Fruit fly (Drosophila melanogaster): ENCODE results near the gene TM9SF4.

DNA sequence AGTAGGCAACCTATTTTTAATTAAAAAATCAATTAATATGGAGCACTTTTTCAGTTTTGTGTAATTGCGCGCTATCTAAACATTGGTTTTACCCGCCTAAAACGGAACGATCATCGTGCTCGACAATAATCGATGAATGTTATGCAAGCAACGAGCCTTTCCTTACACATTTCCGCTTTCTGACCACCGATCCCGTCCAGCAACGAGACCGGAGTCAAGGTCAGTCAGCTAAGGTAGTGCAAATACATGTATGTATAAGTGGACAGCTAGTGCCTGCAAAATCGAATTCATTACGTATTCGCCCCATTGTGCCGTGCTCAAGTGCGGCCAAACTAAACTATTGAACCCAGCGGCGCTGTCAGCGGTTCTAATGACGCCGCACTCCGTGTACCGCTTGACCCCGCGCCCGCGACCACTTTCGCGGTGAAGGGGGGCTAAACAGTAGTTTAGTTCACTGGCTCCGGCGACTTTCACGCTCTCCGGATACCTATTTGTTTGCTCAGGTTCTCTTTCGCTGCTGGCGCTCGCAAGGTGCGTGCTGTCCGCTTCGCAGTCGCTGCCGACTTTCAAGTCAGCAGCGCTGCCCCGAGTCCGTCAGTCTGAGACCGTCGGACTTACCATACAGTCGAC lies 56.4 kb downstream of the TM9SF4 start, which contains the start of gene CAH1:
- peak; percentile 52 for TF ChIP-seq cic (GFP tag; optimal IDR thresholded peaks at IDR 0.05)
- TF ChIP-seq bab1 (GFP tag; optimal IDR thresholded peaks at IDR 0.05) = no peak
- TF ChIP-seq CG11617 (GFP tag; optimal IDR thresholded peaks at IDR 0.05) = no peak
- no peak for TF ChIP-seq kay (GFP tag; ENCODE audit: borderline replicate concordance)
- TF ChIP-seq CG14711 (tag; optimal IDR thresholded peaks at IDR 0.05) = no peak
- TF ChIP-seq CG7045 (GFP tag; optimal IDR thresholded peaks at IDR 0.05) = no peak
- TF ChIP-seq pad (GFP tag; optimal IDR thresholded peaks at IDR 0.05) = no peak
- TF ChIP-seq CG5204 (GFP tag; optimal IDR thresholded peaks at IDR 0.05) = no peak
- peak; percentile 23 for TF ChIP-seq ovo (GFP tag; optimal IDR thresholded peaks at IDR 0.05)

Data from whole organism, adult.